Fruit fly (Drosophila melanogaster): ENCODE results near the gene Muted.

- no peak for TF ChIP-seq br (GFP tag; optimal IDR thresholded peaks at IDR 0.05)
- no peak for TF ChIP-seq Rel (GFP tag; optimal IDR thresholded peaks at IDR 0.05)
- TF ChIP-seq Rel (tag; optimal IDR thresholded peaks at IDR 0.05), result peak; percentile 10
- TF ChIP-seq rgr (GFP tag; optimal IDR thresholded peaks at IDR 0.05), result peak; percentile 8
- TF ChIP-seq tai (GFP tag; optimal IDR thresholded peaks at IDR 0.05), result no peak
- no peak for TF ChIP-seq Hr78 (GFP tag; optimal IDR thresholded peaks at IDR 0.05)
- peak; percentile 28 for TF ChIP-seq HLH106 (tag; optimal IDR thresholded peaks at IDR 0.05)
- no peak for TF ChIP-seq dmrt93B (GFP tag; optimal IDR thresholded peaks at IDR 0.05)
- no peak for TF ChIP-seq pan (optimal IDR thresholded peaks at IDR 0.05)
- peak; percentile 46 for TF ChIP-seq h (GFP tag; optimal IDR thresholded peaks at IDR 0.05)
- TF ChIP-seq Dif (GFP tag; optimal IDR thresholded peaks at IDR 0.05; ENCODE audit: partially characterized antibody), result no peak
- TF ChIP-seq Abd-B (GFP tag; optimal IDR thresholded peaks at IDR 0.05), result no peak
- no peak for TF ChIP-seq CrebA (GFP tag; optimal IDR thresholded peaks at IDR 0.05; ENCODE audit: borderline replicate concordance)
Observed at dm6 chr3R:22367126-22368076, 5.0 kb downstream of the Muted start, which contains the start of the genes Polr3F and PyK.
